Worm (Caenorhabditis elegans): ENCODE results near the gene mai-1.

DNA sequence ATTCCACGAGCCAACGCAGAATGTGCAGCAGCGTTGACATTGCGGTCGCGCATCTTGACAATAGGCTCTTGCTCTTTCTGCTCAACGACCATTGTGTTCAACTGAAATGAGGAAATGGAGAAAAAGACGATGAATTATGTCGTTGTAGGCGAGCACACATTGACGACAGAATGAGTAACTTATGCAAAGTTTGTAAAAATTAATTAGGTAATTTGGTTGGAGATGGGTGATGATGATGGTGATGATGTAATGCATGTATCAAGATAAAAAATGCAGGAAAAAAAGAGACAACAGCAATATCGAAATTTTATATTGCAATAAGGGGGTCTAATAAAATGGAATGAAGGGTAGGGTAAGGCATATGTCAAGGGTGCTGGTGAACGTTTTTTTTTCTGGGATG is 36.0 kb upstream of the mai-1 start, which contains the start of gene bbln-1:
- no peak for TF ChIP-seq nhr-43 (tag; optimal IDR thresholded peaks at IDR 0.05; ENCODE audit: poor library complexity, severe bottlenecking)
- no peak for TF ChIP-seq R02D3.7 (tag; optimal IDR thresholded peaks at IDR 0.05)
- no peak for TF ChIP-seq pha-4 (tag; optimal IDR thresholded peaks at IDR 0.05)
- TF ChIP-seq elt-3 (tag; optimal IDR thresholded peaks at IDR 0.05), result no peak
- TF ChIP-seq nhr-237 (tag; optimal IDR thresholded peaks at IDR 0.05), result no peak
